Fruit fly (Drosophila melanogaster) S2 (cell line): ENCODE measurements around the gene ear.

ENCODE experiments used
- CG8478 ChIP-seq: fragments of >200 bp; optimal IDR thresholded peaks from 2 replicates; lab custom pipeline; 2018
- CTCF ChIP-seq, 2 experiments: fragments of >200 bp; optimal IDR thresholded peaks; 2 replicates each; lab custom pipeline; 2018

DNA sequence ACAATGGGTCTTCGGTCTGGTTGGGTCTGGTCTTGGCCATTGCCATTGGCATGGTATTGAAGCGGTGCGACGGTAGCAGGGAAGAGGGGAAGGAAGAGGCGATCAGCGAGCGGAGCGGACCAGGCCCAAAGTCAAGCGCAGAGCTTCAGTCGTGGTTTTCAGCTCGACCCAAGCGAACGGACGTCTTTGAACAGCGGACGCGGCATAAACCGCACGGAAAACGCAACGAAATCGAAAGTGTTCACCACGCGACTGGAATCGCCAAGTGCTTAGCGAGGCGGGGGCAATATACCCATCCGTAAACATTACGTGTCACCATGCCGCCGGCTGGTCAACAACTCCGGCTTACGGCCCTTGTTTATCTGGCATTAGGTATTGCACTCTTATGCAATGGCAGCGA, 4.2 kb upstream of the ear start, which contains the start of gene CG14866:
- no peak for TF ChIP-seq CG8478
- no peak for TF ChIP-seq CTCF (optimal IDR thresholded peaks at IDR 0.05; lab: Kevin White, UChicago)
